Worm (Caenorhabditis elegans): ENCODE measurements around the gene F14F3.5.

DNA sequence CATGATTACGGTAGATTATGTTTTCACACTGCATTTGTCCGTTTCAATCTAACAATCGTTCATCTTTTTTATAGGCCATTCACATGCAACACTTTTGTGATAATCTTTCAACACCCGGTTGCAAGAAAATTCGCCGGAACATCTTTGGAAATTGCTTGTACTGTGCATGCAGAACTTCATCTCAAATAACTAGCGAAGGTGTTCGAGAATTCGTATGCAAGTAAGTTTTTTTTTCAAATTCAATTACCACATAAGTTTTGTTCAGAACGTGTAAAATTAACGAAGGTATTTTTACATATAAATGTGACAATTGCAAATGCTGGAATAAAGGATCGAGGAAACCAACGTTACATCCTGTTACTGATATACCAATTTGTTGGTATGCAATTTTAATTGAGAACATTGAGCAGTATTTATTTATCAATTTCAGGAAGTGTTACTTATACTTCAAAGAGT lies 43.7 kb downstream of the F14F3.5 start, which contains the start of gene C33D3.3:
- TF ChIP-seq ceh-62 (tag; optimal IDR thresholded peaks at IDR 0.05), result no peak
- no peak for TF ChIP-seq pha-4 (GFP tag; IDR thresholded peaks at IDR 0.05)
- TF ChIP-seq pha-4 (tag; optimal IDR thresholded peaks at IDR 0.05), result no peak
- TF ChIP-seq nhr-11 (tag; optimal IDR thresholded peaks at IDR 0.05), result no peak
- no peak for TF ChIP-seq unc-39 (tag; optimal IDR thresholded peaks at IDR 0.05)
- no peak for TF ChIP-seq lin-13 (GFP tag; optimal IDR thresholded peaks at IDR 0.05)
- no peak for TF ChIP-seq aly-2 (tag; optimal IDR thresholded peaks at IDR 0.05)
- no peak for TF ChIP-seq nhr-10 (tag; optimal IDR thresholded peaks at IDR 0.05)
